Worm (Caenorhabditis elegans) whole organism, midembryonic: ENCODE measurements around the gene hpo-10.

Source experiments
- T22C8.4 ChIP-seq: fragments of 200-800 bp; sonication (Bioruptor generic); IDR thresholded peaks from 2 replicates; pipeline ENCODE4 v1.3.6; 2022; ENCODE audit warnings: missing genetic modification characterization, missing compliant biosample characterization
- cog-1 ChIP-seq: sonication (generic microtip); optimal IDR thresholded peaks from 2 replicates; lab custom pipeline; 2016; ENCODE audit warnings: missing genetic modification characterization, missing compliant biosample characterization
- flt-1 ChIP-seq: fragments of 200-800 bp; sonication (Bioruptor generic); IDR thresholded peaks from 2 replicates; pipeline ENCODE4 v1.3.6; 2022; ENCODE audit warnings: missing genetic modification characterization, missing compliant biosample characterization
- med-1 ChIP-seq: sonication (generic microtip); optimal IDR thresholded peaks from 2 replicates; lab custom pipeline; 2017; ENCODE audit warnings: missing genetic modification characterization, mild to moderate bottlenecking, missing compliant biosample characterization, antibody characterized with exemption, missing genetic modification reagents; ENCODE audit not compliant: insufficient read depth
- ref-1 ChIP-seq: fragments of 200-800 bp; sonication (Bioruptor generic); conservative IDR thresholded peaks from 2 replicates; pipeline ENCODE4 v1.3.6; 2022; ENCODE audit warnings: missing genetic modification reagents, missing genetic modification characterization, missing compliant biosample characterization
- tab-1 ChIP-seq: fragments of 200-800 bp; sonication (Bioruptor generic); IDR thresholded peaks from 2 replicates; pipeline ENCODE4 v1.3.6; 2022; ENCODE audit warnings: missing genetic modification characterization, missing compliant biosample characterization
- ztf-23 ChIP-seq: fragments of 200-800 bp; sonication (Bioruptor generic); IDR thresholded peaks from 2 replicates; pipeline ENCODE4 v1.3.6; 2022; ENCODE audit warnings: missing genetic modification reagents, missing genetic modification characterization, missing compliant biosample characterization
- ztf-29 ChIP-seq: fragments of 200-800 bp; sonication (Bioruptor generic); IDR thresholded peaks from 2 replicates; pipeline ENCODE4 v1.3.6; 2022; ENCODE audit warnings: missing genetic modification reagents, missing genetic modification characterization, missing compliant biosample characterization

DNA sequence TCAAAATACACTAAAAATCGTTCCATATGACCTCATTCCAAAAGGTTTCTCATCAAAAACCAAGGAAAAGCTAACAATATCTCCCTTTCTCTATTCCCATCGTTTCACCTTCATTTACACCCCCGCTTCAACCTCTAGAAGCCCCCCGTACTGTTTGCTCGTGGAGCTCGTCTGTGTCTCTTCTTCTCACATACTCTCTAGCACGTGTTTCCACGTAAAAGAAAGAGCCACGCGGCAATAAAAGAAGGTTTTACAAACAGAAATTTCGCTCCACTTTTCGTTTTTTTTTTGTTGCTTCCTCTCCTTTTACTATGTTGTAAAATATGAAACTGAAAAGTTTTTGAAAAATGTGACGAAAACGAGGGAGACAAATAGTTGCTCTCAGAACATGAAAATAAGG is 13.6 kb downstream of the hpo-10 start:
- TF ChIP-seq ztf-23 (GFP tag; lab: Robert Waterston, UW) (no peak), ztf-29 (GFP tag; lab: Robert Waterston, UW) (no peak), med-1 (GFP tag; lab: Kevin White, UChicago) (no peak), flt-1 (GFP tag; lab: Robert Waterston, UW) (no peak), cog-1 (tag; lab: Kevin White, UChicago) (no peak), T22C8.4 (GFP tag; lab: Robert Waterston, UW) (no peak), tab-1 (GFP tag; lab: Robert Waterston, UW) (no peak), ref-1 (no peak)
